Worm (Caenorhabditis elegans) whole organism, early embryonic: Measurements from ENCODE around the gene F09C8.1.

Experiments used
- F13C5.2 ChIP-seq: sonication (generic microtip); optimal IDR thresholded peaks from 2 replicates; lab custom pipeline; 2017; ENCODE audit warnings: mild to moderate bottlenecking, missing genetic modification characterization, inconsistent platforms, missing compliant biosample characterization
- ceh-36 ChIP-seq: sonication (generic microtip); optimal IDR thresholded peaks from 2 replicates; lab custom pipeline; 2016; ENCODE audit warnings: missing genetic modification characterization, inconsistent platforms, missing compliant biosample characterization
- flt-1 ChIP-seq: fragments of 200-800 bp; sonication (Bioruptor generic); IDR thresholded peaks from 2 replicates; pipeline ENCODE4 v1.3.6; 2022; ENCODE audit warnings: missing genetic modification characterization, missing compliant biosample characterization
- hmg-4 ChIP-seq: fragments of 200-800 bp; sonication (Bioruptor generic); optimal IDR thresholded peaks from 2 replicates; lab custom pipeline; 2018; ENCODE audit warnings: mild to moderate bottlenecking, missing genetic modification characterization, missing compliant biosample characterization
- sea-1 ChIP-seq: fragments of 200-800 bp; sonication (Bioruptor generic); conservative IDR thresholded peaks from 2 replicates; pipeline ENCODE4 v1.3.6; 2022; ENCODE audit warnings: missing genetic modification characterization, missing compliant biosample characterization

DNA sequence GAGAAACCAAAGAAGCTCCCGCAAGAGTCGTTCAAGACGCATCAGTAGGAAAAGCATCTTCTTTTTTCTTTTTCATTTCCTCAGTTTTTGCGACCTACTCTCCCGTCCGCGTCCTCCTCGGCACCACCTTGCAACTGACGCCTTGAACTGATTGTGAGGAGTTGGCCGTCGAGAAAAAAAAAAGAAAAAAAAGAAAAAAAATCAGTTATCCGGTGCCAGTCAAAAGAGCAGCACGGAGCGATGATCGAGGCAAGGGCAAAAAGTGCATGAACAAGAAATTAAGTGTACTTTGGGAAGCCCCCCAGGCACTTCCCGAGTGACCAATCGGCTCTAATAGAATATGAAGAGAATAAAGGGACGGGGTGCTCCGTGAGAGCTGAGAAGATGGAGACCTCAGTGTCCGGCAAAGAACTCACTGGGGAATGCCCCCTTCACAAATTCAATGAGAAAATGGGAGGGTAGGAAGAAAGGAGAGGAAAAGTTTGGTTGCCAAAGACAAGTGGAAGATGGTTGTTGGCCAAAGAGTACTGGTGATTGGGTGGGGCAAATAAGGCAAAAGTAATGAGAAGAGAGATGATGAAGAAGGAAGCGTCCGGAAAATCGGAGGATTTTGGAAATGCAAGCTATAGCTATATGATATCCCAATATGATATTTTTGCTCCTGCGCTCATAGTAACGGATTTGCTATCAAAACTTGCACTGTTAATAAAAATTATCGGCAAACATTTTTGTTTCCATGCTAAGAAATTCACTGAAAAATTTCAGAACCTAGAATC, 7.9 kb downstream of the F09C8.1 start:
- TF ChIP-seq hmg-4, result no peak
- TF ChIP-seq ceh-36 (tag; lab: Kevin White, UChicago), result no peak
- no peak for TF ChIP-seq F13C5.2
- no peak for TF ChIP-seq flt-1 (GFP tag; lab: Robert Waterston, UW)
- TF ChIP-seq sea-1 (GFP tag; lab: Robert Waterston, UW), result no peak
